Fruit fly (Drosophila melanogaster) whole organism, embryonic: ENCODE results near the gene CG31495.

Experiments
- Abd-B ChIP-seq: fragments of 200-800 bp; sonication (Bioruptor generic); optimal IDR thresholded peaks from 2 replicates; lab custom pipeline; 2018; ENCODE audit warnings: missing biosample characterization, mild to moderate bottlenecking, missing genetic modification characterization, moderate library complexity
- Aef1 ChIP-seq: fragments of 200-800 bp; sonication (Bioruptor generic); IDR thresholded peaks from 3 replicates; pipeline ENCODE4 v1.3.6; 2022; ENCODE audit warnings: missing biosample characterization, missing genetic modification characterization
- Atf3 ChIP-seq: fragments of 200-800 bp; sonication (Bioruptor generic); optimal IDR thresholded peaks from 3 replicates; lab custom pipeline; 2016; ENCODE audit warnings: missing biosample characterization, missing genetic modification characterization
- CG10274 ChIP-seq: fragments of 200-800 bp; sonication (Bioruptor generic); optimal IDR thresholded peaks from 3 replicates; lab custom pipeline; 2017; ENCODE audit warnings: missing biosample characterization, mild to moderate bottlenecking, missing genetic modification characterization
- CG10321 ChIP-seq: fragments of 200-800 bp; sonication (Bioruptor generic); IDR thresholded peaks from 2 replicates; pipeline ENCODE4 v1.3.6; 2022; ENCODE audit warnings: missing biosample characterization, missing genetic modification characterization
- CG11723 ChIP-seq: fragments of 200-800 bp; sonication (Bioruptor generic); optimal IDR thresholded peaks from 2 replicates; lab custom pipeline; 2017; ENCODE audit warnings: missing biosample characterization, mild to moderate bottlenecking, missing genetic modification characterization
- CG15601 ChIP-seq: fragments of 200-800 bp; sonication (Bioruptor generic); optimal IDR thresholded peaks from 3 replicates; lab custom pipeline; 2019; ENCODE audit warnings: missing biosample characterization, mild to moderate bottlenecking, missing genetic modification characterization, moderate library complexity
- CG1602 ChIP-seq: fragments of 200-800 bp; sonication (Bioruptor generic); optimal IDR thresholded peaks from 3 replicates; lab custom pipeline; 2016; ENCODE audit warnings: missing biosample characterization, missing genetic modification characterization
- CG1603 ChIP-seq: fragments of 200-800 bp; sonication (Bioruptor generic); optimal IDR thresholded peaks from 2 replicates; lab custom pipeline; 2019; ENCODE audit warnings: missing biosample characterization, mild to moderate bottlenecking, missing genetic modification characterization, moderate library complexity
- CG18011 ChIP-seq: fragments of 200-800 bp; sonication (Bioruptor generic); optimal IDR thresholded peaks from 2 replicates; lab custom pipeline; 2017; ENCODE audit warnings: missing biosample characterization, missing genetic modification characterization, mild to moderate bottlenecking, moderate library complexity, missing genotype
- CG18262 ChIP-seq: fragments of 200-800 bp; optimal IDR thresholded peaks from 3 replicates; lab custom pipeline; 2019; ENCODE audit warnings: missing biosample characterization, mild to moderate bottlenecking, missing genetic modification characterization, moderate library complexity
- CG2129 ChIP-seq: fragments of 200-800 bp; sonication (Bioruptor generic); IDR thresholded peaks from 2 replicates; pipeline ENCODE4 v1.3.6; 2022; ENCODE audit warnings: missing biosample characterization, missing genetic modification characterization; ENCODE audit not compliant: partially characterized antibody
- CG32772 ChIP-seq: fragments of 200-800 bp; sonication (Bioruptor generic); IDR thresholded peaks from 2 replicates; pipeline ENCODE4 v1.3.6; 2022; ENCODE audit warnings: missing biosample characterization, missing genetic modification characterization
- CG33213 ChIP-seq: fragments of 200-800 bp; sonication (Bioruptor generic); optimal IDR thresholded peaks from 3 replicates; lab custom pipeline; 2016; ENCODE audit warnings: missing biosample characterization, missing genetic modification characterization
- CG33557 ChIP-seq: fragments of 200-800 bp; sonication (Bioruptor generic); optimal IDR thresholded peaks from 2 replicates; lab custom pipeline; 2019; ENCODE audit warnings: missing biosample characterization, mild to moderate bottlenecking, missing genetic modification characterization, moderate library complexity
- CG34224 ChIP-seq: fragments of 200-800 bp; sonication (Bioruptor generic); IDR thresholded peaks from 3 replicates; pipeline ENCODE4 v1.3.6; 2022; ENCODE audit warnings: missing biosample characterization, missing genetic modification characterization; ENCODE audit not compliant: partially characterized antibody
- CG3995 ChIP-seq: fragments of 200-800 bp; sonication (Bioruptor generic); optimal IDR thresholded peaks from 3 replicates; lab custom pipeline; 2016; ENCODE audit warnings: missing biosample characterization, missing genetic modification characterization
- CG42726 ChIP-seq: fragments of 200-800 bp; sonication (Bioruptor generic); IDR thresholded peaks from 2 replicates; pipeline ENCODE4 v1.3.6; 2022; ENCODE audit warnings: missing biosample characterization, missing genetic modification characterization; ENCODE audit not compliant: partially characterized antibody
- CG4404 ChIP-seq: fragments of 200-800 bp; sonication (Bioruptor generic); IDR thresholded peaks from 2 replicates; pipeline ENCODE4 v1.3.6; 2022; ENCODE audit warnings: missing biosample characterization, missing genetic modification characterization
- CG6254 ChIP-seq: fragments of 200-800 bp; sonication (Bioruptor generic); optimal IDR thresholded peaks from 3 replicates; lab custom pipeline; 2017; ENCODE audit warnings: mild to moderate bottlenecking, missing biosample characterization, missing genetic modification reagents, missing genetic modification characterization
- CG6791 ChIP-seq: fragments of 200-800 bp; sonication (Bioruptor generic); IDR thresholded peaks from 3 replicates; pipeline ENCODE4 v1.3.6; 2022; ENCODE audit warnings: missing biosample characterization, missing genetic modification characterization; ENCODE audit not compliant: partially characterized antibody
- CG7963 ChIP-seq: fragments of 200-800 bp; sonication (Bioruptor generic); IDR thresholded peaks from 3 replicates; pipeline ENCODE4 v1.3.6; 2022; ENCODE audit warnings: missing biosample characterization, missing genetic modification characterization; ENCODE audit not compliant: partially characterized antibody
- CG8281 ChIP-seq: fragments of 200-800 bp; sonication (Bioruptor generic); optimal IDR thresholded peaks from 2 replicates; lab custom pipeline; 2018; ENCODE audit warnings: missing biosample characterization, mild to moderate bottlenecking, missing genetic modification characterization, moderate library complexity
- CG8388 ChIP-seq: fragments of 200-800 bp; sonication (Bioruptor generic); optimal IDR thresholded peaks from 2 replicates; lab custom pipeline; 2019; ENCODE audit warnings: missing biosample characterization, mild to moderate bottlenecking, missing genetic modification characterization, moderate library complexity
- Camta ChIP-seq: fragments of 200-800 bp; sonication (Bioruptor generic); optimal IDR thresholded peaks from 2 replicates; lab custom pipeline; 2016; ENCODE audit warnings: missing biosample characterization, missing genetic modification characterization
- Dek ChIP-seq: fragments of 200-800 bp; sonication (Bioruptor generic); optimal IDR thresholded peaks from 3 replicates; lab custom pipeline; 2019; ENCODE audit warnings: missing biosample characterization, mild to moderate bottlenecking, missing genetic modification characterization, moderate library complexity
- Dip3 ChIP-seq: fragments of 200-800 bp; sonication (Bioruptor generic); optimal IDR thresholded peaks from 3 replicates; lab custom pipeline; 2016; ENCODE audit warnings: missing biosample characterization, missing genetic modification characterization
- Dll ChIP-seq: fragments of 200-800 bp; sonication (Bioruptor generic); IDR thresholded peaks from 4 replicates; pipeline ENCODE4 v1.3.6; 2022; ENCODE audit warnings: missing biosample characterization, missing genetic modification characterization; ENCODE audit not compliant: partially characterized antibody
- Ets65A ChIP-seq: fragments of 200-800 bp; sonication (Bioruptor generic); peaks from one replicate; lab custom pipeline; 2016; ENCODE audit warnings: missing biosample characterization, missing genetic modification characterization
- Lim3 ChIP-seq: fragments of 200-800 bp; sonication (Bioruptor generic); IDR thresholded peaks from 2 replicates; pipeline ENCODE4 v1.3.6; 2022; ENCODE audit warnings: missing biosample characterization, missing genetic modification characterization
- Med ChIP-seq: fragments of 200-800 bp; sonication (Bioruptor generic); peaks from one replicate; lab custom pipeline; 2016; ENCODE audit warnings: missing biosample characterization, missing genetic modification characterization, mild to moderate bottlenecking, inconsistent platforms, moderate library complexity
- NC2α ChIP-seq: fragments of 200-800 bp; sonication (Bioruptor generic); optimal IDR thresholded peaks from 2 replicates; lab custom pipeline; 2016; ENCODE audit warnings: missing biosample characterization, missing genetic modification characterization
- NC2β ChIP-seq: fragments of 200-800 bp; sonication (Bioruptor generic); optimal IDR thresholded peaks from 2 replicates; lab custom pipeline; 2016; ENCODE audit warnings: missing biosample characterization, missing genetic modification characterization
- Ravus ChIP-seq: fragments of 200-800 bp; sonication (Bioruptor generic); IDR thresholded peaks from 2 replicates; pipeline ENCODE4 v1.3.6; 2022; ENCODE audit warnings: missing biosample characterization, missing genetic modification characterization
- ab ChIP-seq: fragments of 200-800 bp; sonication (Bioruptor generic); optimal IDR thresholded peaks from 2 replicates; lab custom pipeline; 2016; ENCODE audit warnings: missing biosample characterization, missing genetic modification characterization
- amos ChIP-seq: fragments of 200-800 bp; sonication (Bioruptor generic); IDR thresholded peaks from 2 replicates; pipeline ENCODE4 v1.3.6; 2022; ENCODE audit warnings: missing biosample characterization, missing genetic modification characterization; ENCODE audit not compliant: partially characterized antibody
- ato ChIP-seq: fragments of 200-800 bp; sonication (Bioruptor generic); IDR thresholded peaks from 2 replicates; pipeline ENCODE4 v1.3.6; 2022; ENCODE audit warnings: missing biosample characterization, missing genetic modification characterization; ENCODE audit not compliant: partially characterized antibody
- chn ChIP-seq: fragments of 200-800 bp; sonication (Bioruptor generic); optimal IDR thresholded peaks from 2 replicates; lab custom pipeline; 2016; ENCODE audit warnings: missing biosample characterization, missing genetic modification characterization
- croc ChIP-seq: fragments of 200-800 bp; sonication (Bioruptor generic); conservative IDR thresholded peaks from 3 replicates; pipeline ENCODE4 v1.3.6; 2022; ENCODE audit warnings: missing biosample characterization, missing genetic modification characterization
- dysf ChIP-seq: fragments of 200-800 bp; sonication (Bioruptor generic); IDR thresholded peaks from 3 replicates; pipeline ENCODE4 v1.3.6; 2022; ENCODE audit warnings: missing biosample characterization, missing genetic modification characterization
- hb ChIP-seq: fragments of 200-800 bp; sonication (Bioruptor generic); IDR thresholded peaks from 3 replicates; pipeline ENCODE4 v1.3.6; 2022; ENCODE audit warnings: missing biosample characterization, missing genetic modification characterization; ENCODE audit not compliant: partially characterized antibody
- jumu ChIP-seq: fragments of 200-800 bp; sonication (Bioruptor generic); optimal IDR thresholded peaks from 3 replicates; lab custom pipeline; 2016; ENCODE audit warnings: missing biosample characterization, missing genetic modification characterization
- klu ChIP-seq: fragments of 200-800 bp; sonication (Bioruptor generic); IDR thresholded peaks from 2 replicates; pipeline ENCODE4 v1.3.6; 2022; ENCODE audit warnings: missing biosample characterization, missing genetic modification characterization
- mld ChIP-seq: fragments of 200-800 bp; sonication (Bioruptor generic); IDR thresholded peaks from 3 replicates; pipeline ENCODE4 v1.3.6; 2022; ENCODE audit warnings: missing biosample characterization, missing genetic modification characterization; ENCODE audit not compliant: partially characterized antibody
- nerfin-2 ChIP-seq: fragments of 200-800 bp; sonication (Bioruptor generic); IDR thresholded peaks from 2 replicates; pipeline ENCODE4 v1.3.6; 2022; ENCODE audit warnings: missing biosample characterization, missing genetic modification characterization; ENCODE audit not compliant: partially characterized antibody
- pb ChIP-seq: fragments of 200-800 bp; sonication (Bioruptor generic); optimal IDR thresholded peaks from 3 replicates; lab custom pipeline; 2016; ENCODE audit warnings: missing biosample characterization, missing genetic modification characterization
- tna ChIP-seq: fragments of 200-800 bp; sonication (Bioruptor generic); IDR thresholded peaks from 2 replicates; pipeline ENCODE4 v1.3.6; 2022; ENCODE audit warnings: missing biosample characterization, missing genetic modification characterization; ENCODE audit not compliant: partially characterized antibody
- zen2 ChIP-seq: fragments of 200-800 bp; sonication (Bioruptor generic); IDR thresholded peaks from 3 replicates; pipeline ENCODE4 v1.3.6; 2022; ENCODE audit warnings: missing biosample characterization, missing genetic modification characterization; ENCODE audit not compliant: partially characterized antibody

Gene CG31495

DNA sequence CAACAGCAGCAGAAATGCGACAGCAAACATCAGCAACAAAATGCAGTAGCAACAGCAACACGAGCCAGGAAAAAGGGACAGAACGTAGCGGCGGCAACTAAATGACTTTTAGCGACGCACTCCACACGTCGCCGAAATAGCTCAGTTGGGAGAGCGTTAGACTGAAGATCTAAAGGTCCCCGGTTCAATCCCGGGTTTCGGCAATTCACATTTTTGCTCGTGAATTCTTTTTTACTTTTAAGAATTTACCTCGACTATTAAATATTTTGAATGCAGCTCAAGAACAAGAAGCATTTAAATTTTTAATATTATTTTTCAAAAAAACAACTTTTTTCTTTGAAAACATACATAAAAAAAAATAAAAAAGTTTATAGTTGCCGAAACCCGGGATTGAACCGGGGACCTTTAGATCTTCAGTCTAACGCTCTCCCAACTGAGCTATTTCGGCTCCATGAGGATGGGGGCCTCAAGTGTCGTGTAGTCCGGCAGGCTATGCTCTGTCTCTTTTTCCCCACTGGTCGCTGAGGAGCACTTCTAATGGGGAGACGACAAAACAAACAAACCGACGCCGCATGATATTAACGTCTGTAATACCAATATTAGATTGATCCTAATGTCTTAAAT is 41.8 kb downstream of the CG31495 start:
- TF ChIP-seq klu (no peak), jumu (GFP tag; lab: Kevin White, UChicago) (no peak), chn (GFP tag; lab: Kevin White, UChicago) (no peak), CG42726 (GFP tag; lab: Robert Waterston, UW) (peak; percentile 59; the same call in 1 of the 2 replicates), CG1603 (tag; lab: Kevin White, UChicago) (no peak), zen2 (GFP tag; lab: Robert Waterston, UW) (0 out of 3 replicates have a peak, but pooled peaks have one; percentile 43), hb (peak; percentile 72; the same call in 2 of the 3 replicates), CG8281 (tag; lab: Kevin White, UChicago) (no peak), CG8388 (GFP tag; lab: Kevin White, UChicago) (no peak), CG10274 (GFP tag; lab: Kevin White, UChicago) (no peak), Ravus (no peak), Med (GFP tag; lab: Kevin White, UChicago) (peak; percentile 28), Abd-B (GFP tag; lab: Kevin White, UChicago) (no peak), Dip3 (no peak), CG3995 (GFP tag; lab: Kevin White, UChicago) (no peak), Aef1 (no peak), mld (GFP tag; lab: Robert Waterston, UW) (peak; percentile 71; the same call in 1 of the 3 replicates), CG1602 (GFP tag; lab: Kevin White, UChicago) (no peak), CG4404 (GFP tag; lab: Robert Waterston, UW) (no peak), CG2129 (GFP tag; lab: Robert Waterston, UW) (peak; percentile 40; the same call in 1 of the 2 replicates), Dll (peak; percentile 56; the same call in 2 of the 4 replicates), CG10321 (GFP tag; lab: Robert Waterston, UW) (no peak), NC2β (GFP tag; lab: Kevin White, UChicago) (no peak), CG7963 (GFP tag; lab: Robert Waterston, UW) (peak; percentile 68), ab (GFP tag; lab: Kevin White, UChicago) (no peak), Ets65A (GFP tag; lab: Kevin White, UChicago) (no peak), croc (GFP tag; lab: Robert Waterston, UW) (no peak), CG33557 (no peak), CG15601 (tag; lab: Kevin White, UChicago) (no peak), CG6254 (GFP tag; lab: Kevin White, UChicago) (no peak), Atf3 (GFP tag; lab: Kevin White, UChicago) (no peak), CG11723 (no peak), CG18011 (GFP tag; lab: Kevin White, UChicago) (no peak), NC2α (GFP tag; lab: Kevin White, UChicago) (no peak), CG34224 (peak; percentile 50; the same call in 2 of the 3 replicates), Dek (no peak), pb (no peak), tna (peak; percentile 73), CG33213 (GFP tag; lab: Kevin White, UChicago) (no peak), Lim3 (GFP tag; lab: Robert Waterston, UW) (no peak), nerfin-2 (GFP tag; lab: Robert Waterston, UW) (peak; percentile 79), CG32772 (GFP tag; lab: Robert Waterston, UW) (no peak), CG6791 (peak; percentile 82), dysf (GFP tag; lab: Robert Waterston, UW) (no peak), CG18262 (no peak), ato (GFP tag; lab: Robert Waterston, UW) (peak; percentile 46; the same call in 1 of the 2 replicates), Camta (no peak), amos (GFP tag; lab: Robert Waterston, UW) (peak; percentile 77; the same call in 1 of the 2 replicates)
